Fruit fly (Drosophila melanogaster) whole organism, wandering third instar larva: ENCODE measurements around the gene CG4022.

Source experiments
- Abd-B ChIP-seq: fragments of >200 bp; optimal IDR thresholded peaks from 2 replicates; lab custom pipeline; 2017; ENCODE audit warnings: missing biosample characterization, missing genetic modification characterization
- CG32264 ChIP-seq: fragments of 200-800 bp; sonication (Bioruptor generic); optimal IDR thresholded peaks from 2 replicates; lab custom pipeline; 2016; ENCODE audit warnings: missing biosample characterization, missing genetic modification characterization
- CG9705 ChIP-seq: fragments of 200-800 bp; sonication (Bioruptor generic); optimal IDR thresholded peaks from 2 replicates; lab custom pipeline; 2018; ENCODE audit warnings: missing biosample characterization, mild to moderate bottlenecking, missing genetic modification characterization
- CrebA ChIP-seq: fragments of 200-800 bp; sonication (Bioruptor generic); optimal IDR thresholded peaks from 2 replicates; lab custom pipeline; 2016; ENCODE audit warnings: missing biosample characterization, mild to moderate bottlenecking, missing genetic modification characterization, borderline replicate concordance
- Dfd ChIP-seq: fragments of >200 bp; optimal IDR thresholded peaks from 2 replicates; lab custom pipeline; 2017; ENCODE audit warnings: missing biosample characterization, missing genetic modification characterization
- Dif ChIP-seq: fragments of 200-275, 200-300 bp; sonication (Bioruptor generic); optimal IDR thresholded peaks from 2 replicates; lab custom pipeline; 2018; ENCODE audit warnings: missing biosample characterization, missing genetic modification characterization; ENCODE audit not compliant: partially characterized antibody
- GATAd ChIP-seq: sonication (Bioruptor generic); optimal IDR thresholded peaks from 2 replicates; lab custom pipeline; 2016; ENCODE audit warnings: missing biosample characterization, missing genetic modification characterization
- HLH106 ChIP-seq: fragments of 200-800 bp; optimal IDR thresholded peaks from 3 replicates; lab custom pipeline; 2019; ENCODE audit warnings: missing biosample characterization, mild to moderate bottlenecking, missing genetic modification characterization, moderate library complexity
- Hnf4 ChIP-seq: fragments of 200-800 bp; sonication (Bioruptor generic); optimal IDR thresholded peaks from 2 replicates; lab custom pipeline; 2016; ENCODE audit warnings: missing biosample characterization, mild to moderate bottlenecking, missing genetic modification characterization
- Hr78 ChIP-seq: fragments of >200 bp; optimal IDR thresholded peaks from 2 replicates; lab custom pipeline; 2017; ENCODE audit warnings: missing biosample characterization, missing genetic modification characterization
- Hr83 ChIP-seq: fragments of 200-300 bp; sonication (Bioruptor generic); optimal IDR thresholded peaks from 2 replicates; lab custom pipeline; 2016; ENCODE audit warnings: missing biosample characterization, mild to moderate bottlenecking, missing genetic modification characterization, moderate library complexity; ENCODE audit not compliant: poor library complexity, severe bottlenecking
- Jra ChIP-seq: sonication (Bioruptor generic); optimal IDR thresholded peaks from 2 replicates; lab custom pipeline; 2016; ENCODE audit warnings: missing biosample characterization, missing genetic modification characterization
- Mio ChIP-seq: sonication (Bioruptor generic); optimal IDR thresholded peaks from 2 replicates; lab custom pipeline; 2016; ENCODE audit warnings: missing biosample characterization, missing genetic modification characterization
- Myc ChIP-seq: fragments of >200 bp; optimal IDR thresholded peaks from 2 replicates; lab custom pipeline; 2017
- N ChIP-seq: fragments of >200 bp; optimal IDR thresholded peaks from 2 replicates; lab custom pipeline; 2018; ENCODE audit warnings: missing biosample characterization, missing external identifiers, missing genetic modification characterization
- OdsH ChIP-seq: fragments of 200-800 bp; sonication (Bioruptor generic); optimal IDR thresholded peaks from 2 replicates; lab custom pipeline; 2016; ENCODE audit warnings: missing biosample characterization, mild to moderate bottlenecking, missing genetic modification characterization
- Rel ChIP-seq, 2 experiments: fragments of 200-800 bp; sonication (Bioruptor generic) in 1 of 2; optimal IDR thresholded peaks; 2 replicates in 1 of 2; 3 replicates in 1 of 2; lab custom pipeline; 2016 to 2019; ENCODE audit warnings: mild to moderate bottlenecking in 2 of 2, missing biosample characterization in 2 of 2, missing genetic modification characterization in 2 of 2, moderate library complexity in 1 of 2
- Sp1 ChIP-seq: fragments of 200-800 bp; sonication (Bioruptor generic); optimal IDR thresholded peaks from 3 replicates; lab custom pipeline; 2019; ENCODE audit warnings: missing biosample characterization, mild to moderate bottlenecking, missing genetic modification characterization, moderate library complexity
- Vsx2 ChIP-seq: fragments of 200-300, 225-300 bp; sonication (Bioruptor generic); optimal IDR thresholded peaks from 2 replicates; lab custom pipeline; 2018; ENCODE audit warnings: missing biosample characterization, missing genetic modification characterization; ENCODE audit not compliant: partially characterized antibody
- br ChIP-seq: fragments of 200-800 bp; sonication (Bioruptor generic); optimal IDR thresholded peaks from 2 replicates; lab custom pipeline; 2016; ENCODE audit warnings: missing biosample characterization, missing genetic modification characterization
- brk ChIP-seq: fragments of 200-800 bp; sonication (Bioruptor generic); optimal IDR thresholded peaks from 2 replicates; lab custom pipeline; 2016; ENCODE audit warnings: missing biosample characterization, mild to moderate bottlenecking, missing genetic modification characterization
- dl ChIP-seq, 2 experiments: fragments of 175-275, 200-275 bp in 1 of 2; fragments of 200-275 bp in 1 of 2; sonication (Bioruptor generic); optimal IDR thresholded peaks; lab custom pipeline; 2018; ENCODE audit warnings: mild to moderate bottlenecking in 2 of 2, missing biosample characterization in 2 of 2, missing genetic modification characterization in 2 of 2, moderate library complexity in 2 of 2; ENCODE audit not compliant: partially characterized antibody in 2 of 2, insufficient read depth in 1 of 2
- dmrt93B ChIP-seq: fragments of 200-800 bp; sonication (Bioruptor generic); optimal IDR thresholded peaks from 2 replicates; lab custom pipeline; 2018; ENCODE audit warnings: missing biosample characterization, mild to moderate bottlenecking, missing genetic modification characterization
- dsf ChIP-seq: sonication (Bioruptor generic); optimal IDR thresholded peaks from 2 replicates; lab custom pipeline; 2016; ENCODE audit warnings: missing biosample characterization, missing genetic modification characterization, borderline replicate concordance
- ey ChIP-seq: fragments of 200-800 bp; sonication (Bioruptor generic); optimal IDR thresholded peaks from 2 replicates; lab custom pipeline; 2016; ENCODE audit warnings: missing biosample characterization, missing genetic modification characterization
- foxo ChIP-seq, 2 experiments: fragments of 200-800 bp; sonication (Bioruptor generic); optimal IDR thresholded peaks; 2 replicates in 1 of 2; 3 replicates in 1 of 2; lab custom pipeline; 2016 to 2017; ENCODE audit warnings: missing biosample characterization in 2 of 2, missing genetic modification characterization in 2 of 2
- fru ChIP-seq: fragments of 200-800 bp; sonication (Bioruptor generic); optimal IDR thresholded peaks from 3 replicates; lab custom pipeline; 2016; ENCODE audit warnings: missing biosample characterization, mild to moderate bottlenecking, missing genetic modification characterization
- h ChIP-seq: fragments of 200-800 bp; sonication (Bioruptor generic); optimal IDR thresholded peaks from 3 replicates; lab custom pipeline; 2016; ENCODE audit warnings: missing biosample characterization, mild to moderate bottlenecking, missing genetic modification characterization
- jim ChIP-seq: fragments of 175-275, 200-325 bp; sonication (Bioruptor generic); optimal IDR thresholded peaks from 2 replicates; lab custom pipeline; 2016; ENCODE audit warnings: missing biosample characterization, mild to moderate bottlenecking, missing genetic modification characterization
- lola ChIP-seq: fragments of >200 bp; optimal IDR thresholded peaks from 2 replicates; lab custom pipeline; 2017; ENCODE audit warnings: missing biosample characterization, missing genetic modification characterization
- pan ChIP-seq: fragments of >200 bp; optimal IDR thresholded peaks from 2 replicates; lab custom pipeline; 2017
- psq ChIP-seq: fragments of 200-800 bp; sonication (Bioruptor generic); optimal IDR thresholded peaks from 3 replicates; lab custom pipeline; 2017; ENCODE audit warnings: missing biosample characterization, mild to moderate bottlenecking, missing genetic modification characterization, moderate library complexity
- rgr ChIP-seq: fragments of 200-800 bp; sonication (Bioruptor generic); optimal IDR thresholded peaks from 3 replicates; lab custom pipeline; 2016; ENCODE audit warnings: missing biosample characterization, mild to moderate bottlenecking, missing genetic modification characterization
- sage ChIP-seq: fragments of 200-800 bp; sonication (Bioruptor generic); optimal IDR thresholded peaks from 2 replicates; lab custom pipeline; 2016; ENCODE audit warnings: missing biosample characterization, mild to moderate bottlenecking, missing genetic modification characterization
- sv ChIP-seq: fragments of 200-800 bp; sonication (Bioruptor generic); optimal IDR thresholded peaks from 3 replicates; lab custom pipeline; 2016; ENCODE audit warnings: missing biosample characterization, missing genetic modification characterization
- tai ChIP-seq: sonication (Bioruptor generic); optimal IDR thresholded peaks from 2 replicates; lab custom pipeline; 2016; ENCODE audit warnings: missing biosample characterization, missing genetic modification characterization
- usp ChIP-seq: fragments of >200 bp; optimal IDR thresholded peaks from 2 replicates; lab custom pipeline; 2017; ENCODE audit warnings: missing biosample characterization, missing genetic modification characterization
- woc ChIP-seq: sonication (Bioruptor generic); optimal IDR thresholded peaks from 2 replicates; lab custom pipeline; 2016; ENCODE audit warnings: missing biosample characterization, mild to moderate bottlenecking, missing genetic modification characterization

The CG4022 gene

DNA sequence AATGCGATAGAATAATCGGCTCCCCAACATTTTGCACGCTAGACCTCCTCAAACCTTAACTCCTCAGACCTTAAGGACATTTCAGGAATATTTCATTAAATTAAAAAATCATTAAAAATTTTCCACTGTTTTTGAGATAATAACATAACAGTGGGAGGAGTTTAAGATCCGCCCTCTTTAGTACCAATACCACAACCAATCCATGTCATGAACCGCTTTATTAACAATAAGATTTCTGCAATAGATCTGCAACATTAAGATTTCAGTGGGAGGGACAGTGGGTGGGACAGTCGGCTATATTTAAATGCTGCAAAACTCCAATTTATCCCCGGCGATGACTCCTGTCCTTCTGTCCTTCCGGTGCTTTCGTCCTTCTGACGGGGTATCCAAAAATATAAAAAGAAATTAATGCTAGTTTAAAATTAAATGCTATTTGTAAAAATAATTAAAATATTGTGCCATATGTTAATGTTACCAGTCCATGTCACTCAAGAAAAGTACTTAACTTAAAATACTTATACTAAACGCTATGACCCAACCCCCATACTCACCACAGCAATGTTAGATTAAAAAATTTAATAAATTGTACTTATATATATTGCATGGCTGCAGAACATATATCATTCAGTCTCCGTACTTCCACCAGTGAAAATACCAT lies 32.1 kb upstream of the CG4022 start, which contains the start of gene Srg3:
Srg3 (plus strand) TSS at position 608 of the 658 bp plus-strand sequence.
- no peak for TF ChIP-seq Abd-B
- no peak for TF ChIP-seq jim
- TF ChIP-seq Vsx2 (GFP tag; lab: Kevin White, UChicago): no peak
- no peak for TF ChIP-seq Hr83 (GFP tag; lab: Kevin White, UChicago)
- TF ChIP-seq Dfd (GFP tag; lab: Kevin White, UChicago): no peak
- TF ChIP-seq tai: no peak
- TF ChIP-seq fru (GFP tag; lab: Kevin White, UChicago): no peak
- TF ChIP-seq woc: no peak
- TF ChIP-seq usp (GFP tag; lab: Kevin White, UChicago): no peak
- no peak for TF ChIP-seq Rel (GFP tag; optimal IDR thresholded peaks at IDR 0.05; lab: Kevin White, UChicago)
- no peak for TF ChIP-seq Rel (tag; optimal IDR thresholded peaks at IDR 0.05; lab: Kevin White, UChicago)

DNA sequence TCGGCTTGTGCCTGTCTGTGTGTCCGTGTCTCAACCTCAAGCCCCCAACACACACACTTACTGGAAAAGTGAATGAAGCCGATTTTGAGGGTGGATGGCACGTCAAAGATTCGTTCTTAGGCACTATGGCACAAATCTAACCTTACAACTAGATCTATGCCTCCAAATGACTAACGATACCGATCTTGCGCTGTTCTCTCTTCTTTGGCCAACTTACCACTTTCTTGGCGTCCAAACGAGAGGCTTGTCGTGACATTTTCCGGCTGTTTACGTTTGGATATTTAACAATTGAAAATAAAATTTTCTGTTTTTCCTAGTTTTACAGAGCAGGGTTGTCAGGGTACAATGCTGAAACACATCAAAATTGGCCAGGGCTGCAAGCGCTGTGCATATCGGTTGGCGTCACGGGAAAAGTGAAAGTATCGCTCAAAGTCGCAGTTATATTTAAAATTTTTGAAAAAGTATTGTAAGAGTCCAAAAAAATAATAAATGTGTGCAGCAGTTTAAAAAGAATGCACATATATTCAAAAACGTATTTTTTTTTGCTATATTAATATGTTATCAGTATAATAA lies 31.4 kb upstream of the CG4022 start, which contains the start of the genes Bet3 and Nf-YA:
Bet3 (minus strand) TSS at position 361 of the 573 bp plus-strand sequence.
Nf-YA (minus strand) TSS at position 361 of the 573 bp plus-strand sequence.
- TF ChIP-seq sv (GFP tag; lab: Kevin White, UChicago) (no peak), tai (no peak), usp (GFP tag; lab: Kevin White, UChicago) (no peak), Hr83 (GFP tag; lab: Kevin White, UChicago) (peak; percentile 80), brk (GFP tag; lab: Kevin White, UChicago) (no peak), dl (GFP tag; optimal IDR thresholded peaks at IDR 0.05; lab: Kevin White, UChicago; ENCODE audit: insufficient read depth in 1 of 2, partially characterized antibody in 2 of 2) (no peak), Mio (GFP tag; lab: Kevin White, UChicago) (no peak), foxo (GFP tag; optimal IDR thresholded peaks at IDR 0.05; lab: Kevin White, UChicago) (peak in 1 of 2 experiments; percentile 56), Myc (lab: Kevin White, UChicago) (no peak), sage (GFP tag; lab: Kevin White, UChicago) (no peak), jim (no peak), CG9705 (GFP tag; lab: Kevin White, UChicago) (no peak), N (GFP tag; lab: Kevin White, UChicago) (no peak), Dfd (GFP tag; lab: Kevin White, UChicago) (no peak), CrebA (no peak), Hr78 (GFP tag; lab: Kevin White, UChicago) (no peak), psq (GFP tag; lab: Kevin White, UChicago) (no peak), rgr (GFP tag; lab: Kevin White, UChicago) (peak; percentile 58), Hnf4 (GFP tag; lab: Kevin White, UChicago) (peak; percentile 34), Dif (GFP tag; lab: Kevin White, UChicago) (no peak), lola (GFP tag; lab: Kevin White, UChicago) (no peak), br (GFP tag; lab: Kevin White, UChicago) (no peak), fru (GFP tag; lab: Kevin White, UChicago) (no peak), HLH106 (tag; lab: Kevin White, UChicago) (peak; percentile 39), GATAd (GFP tag; lab: Kevin White, UChicago) (no peak), CG32264 (GFP tag; lab: Kevin White, UChicago) (no peak), Abd-B (no peak), woc (peak; percentile 41), Vsx2 (GFP tag; lab: Kevin White, UChicago) (no peak), pan (lab: Kevin White, UChicago) (no peak), ey (no peak), h (peak; percentile 9), dmrt93B (GFP tag; lab: Kevin White, UChicago) (no peak), Jra (GFP tag; lab: Kevin White, UChicago) (peak; percentile 64), Rel (GFP tag; optimal IDR thresholded peaks at IDR 0.05; lab: Kevin White, UChicago) (no peak), Rel (tag; optimal IDR thresholded peaks at IDR 0.05; lab: Kevin White, UChicago) (peak; percentile 52), Sp1 (GFP tag; lab: Kevin White, UChicago) (peak; percentile 36), OdsH (GFP tag; lab: Kevin White, UChicago) (no peak), dsf (GFP tag; lab: Kevin White, UChicago) (peak; percentile 3)
